Fruit fly (Drosophila melanogaster): Measurements from ENCODE around the gene dnt.

dnt gene

DNA sequence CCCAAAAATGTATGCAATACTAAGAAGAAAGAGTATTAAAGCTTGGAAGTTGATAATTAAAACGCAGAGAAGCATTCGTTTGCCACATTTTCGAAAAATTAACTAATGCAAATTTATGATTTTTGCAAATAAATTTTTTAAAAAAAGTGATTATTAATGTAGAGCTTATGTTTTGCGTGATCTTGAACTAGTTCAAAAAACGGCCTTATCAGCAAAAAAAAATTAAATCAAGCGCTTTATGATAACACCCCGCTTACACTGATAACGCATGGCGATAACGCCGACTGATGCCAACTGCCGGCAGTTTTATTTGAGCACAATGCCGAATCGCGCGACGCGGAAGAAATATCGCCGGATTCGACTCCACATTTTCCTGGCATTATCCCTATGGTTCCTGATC is 1.0 kb upstream of the dnt start, which contains the start of gene CG13086:
TSS of gene CG13086 (plus strand) at position 301 of the 400 bp plus-strand sequence.
- no peak for TF ChIP-seq kay (GFP tag; ENCODE audit: borderline replicate concordance)
- TF ChIP-seq Crg-1 (GFP tag; optimal IDR thresholded peaks at IDR 0.05): no peak

DNA sequence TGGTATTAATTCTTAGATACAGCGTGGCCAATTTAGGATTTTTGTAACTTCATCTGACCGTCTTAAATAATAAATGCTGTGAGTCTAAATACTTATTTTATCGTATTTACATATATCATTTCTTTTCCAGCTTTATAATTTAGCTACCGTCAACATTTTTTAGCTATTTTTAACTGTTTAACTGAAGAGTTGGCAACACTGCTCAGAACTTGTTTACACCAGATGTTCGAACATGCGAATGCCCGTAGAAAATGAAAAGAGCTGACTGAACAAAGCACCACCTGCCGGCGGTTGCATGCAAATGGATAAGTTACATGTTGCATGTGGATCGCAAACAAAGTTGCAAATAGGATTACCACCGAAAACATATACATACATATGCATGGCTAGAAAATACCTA is 503 bp upstream of the dnt start:
- TF ChIP-seq tj (GFP tag; optimal IDR thresholded peaks at IDR 0.05) (peak; percentile 13), CG5204 (GFP tag; optimal IDR thresholded peaks at IDR 0.05) (peak; percentile 19), cic (GFP tag; optimal IDR thresholded peaks at IDR 0.05) (no peak), bab1 (GFP tag; optimal IDR thresholded peaks at IDR 0.05) (no peak), CG7045 (GFP tag; optimal IDR thresholded peaks at IDR 0.05) (no peak), CG7101 (tag; optimal IDR thresholded peaks at IDR 0.05) (no peak), kay (GFP tag; ENCODE audit: borderline replicate concordance) (no peak), ovo (GFP tag; optimal IDR thresholded peaks at IDR 0.05) (no peak), Hr96 (GFP tag; optimal IDR thresholded peaks at IDR 0.05) (no peak), Clk (GFP tag; optimal IDR thresholded peaks at IDR 0.05) (no peak), toe (GFP tag; optimal IDR thresholded peaks at IDR 0.05) (peak; percentile 30), Crg-1 (GFP tag; optimal IDR thresholded peaks at IDR 0.05) (no peak), CG33017 (tag; optimal IDR thresholded peaks at IDR 0.05) (no peak), pad (GFP tag; optimal IDR thresholded peaks at IDR 0.05) (no peak), CG12768 (GFP tag; optimal IDR thresholded peaks at IDR 0.05) (no peak), CG1620 (GFP tag; optimal IDR thresholded peaks at IDR 0.05) (no peak), cnc (optimal IDR thresholded peaks at IDR 0.05) (no peak), CG11617 (GFP tag; optimal IDR thresholded peaks at IDR 0.05) (no peak), Mnt (GFP tag; optimal IDR thresholded peaks at IDR 0.05) (no peak), CG14711 (tag; optimal IDR thresholded peaks at IDR 0.05) (peak; percentile 64)

DNA sequence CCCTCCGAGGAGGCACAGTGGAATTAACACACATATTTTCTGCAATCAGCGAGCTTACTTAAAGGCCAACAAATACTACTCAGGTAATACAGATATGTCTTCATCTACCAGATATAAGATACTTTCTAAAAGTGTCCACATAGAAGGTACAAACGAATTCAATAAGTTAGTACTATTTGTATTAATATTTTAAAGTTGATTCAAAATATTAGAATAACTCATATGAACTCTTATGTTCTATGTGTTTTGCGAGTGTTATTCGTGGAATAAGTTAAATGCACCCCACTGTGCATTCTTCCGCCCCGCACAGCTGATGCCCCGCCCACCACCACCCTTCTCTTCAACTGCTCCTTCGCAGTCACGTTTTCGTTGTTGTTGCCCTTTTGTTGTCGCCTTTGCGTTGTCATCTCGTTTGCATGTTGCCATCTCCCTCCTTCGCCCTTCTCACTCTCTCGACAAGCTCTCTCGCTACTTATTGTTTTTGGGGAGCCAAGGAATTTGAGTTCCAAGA is 1.3 kb downstream of the dnt start:
- TF ChIP-seq pad (GFP tag; optimal IDR thresholded peaks at IDR 0.05) (no peak), tj (GFP tag; optimal IDR thresholded peaks at IDR 0.05) (peak; percentile 67), CG7045 (GFP tag; optimal IDR thresholded peaks at IDR 0.05) (no peak), CG12768 (GFP tag; optimal IDR thresholded peaks at IDR 0.05) (no peak)

dm6 chr2L:19359802-19360429 is 3.1 kb downstream of the dnt start:
- no peak for TF ChIP-seq Crg-1 (GFP tag; optimal IDR thresholded peaks at IDR 0.05)
- no peak for TF ChIP-seq cnc (optimal IDR thresholded peaks at IDR 0.05)
- no peak for TF ChIP-seq cic (GFP tag; optimal IDR thresholded peaks at IDR 0.05)

dm6 chr2L:19358017-19358471 is 5.0 kb downstream of the dnt start:
- peak; percentile 0 for TF ChIP-seq CG7045 (GFP tag; optimal IDR thresholded peaks at IDR 0.05)
- no peak for TF ChIP-seq CG33017 (tag; optimal IDR thresholded peaks at IDR 0.05)
- TF ChIP-seq Hr96 (GFP tag; optimal IDR thresholded peaks at IDR 0.05): peak; percentile 21
- peak; percentile 42 for TF ChIP-seq ovo (GFP tag; optimal IDR thresholded peaks at IDR 0.05)

- no peak for TF ChIP-seq tj (GFP tag; optimal IDR thresholded peaks at IDR 0.05)
- no peak for TF ChIP-seq CG11617 (GFP tag; optimal IDR thresholded peaks at IDR 0.05)
- TF ChIP-seq CG7101 (tag; optimal IDR thresholded peaks at IDR 0.05): no peak
- no peak for TF ChIP-seq ovo (GFP tag; optimal IDR thresholded peaks at IDR 0.05)
- TF ChIP-seq pad (GFP tag; optimal IDR thresholded peaks at IDR 0.05): no peak
- TF ChIP-seq CG7045 (GFP tag; optimal IDR thresholded peaks at IDR 0.05): no peak
- TF ChIP-seq Hr96 (GFP tag; optimal IDR thresholded peaks at IDR 0.05): no peak
- TF ChIP-seq bab1 (GFP tag; optimal IDR thresholded peaks at IDR 0.05): no peak
- no peak for TF ChIP-seq CG5204 (GFP tag; optimal IDR thresholded peaks at IDR 0.05)
- no peak for TF ChIP-seq CG12768 (GFP tag; optimal IDR thresholded peaks at IDR 0.05)
- no peak for TF ChIP-seq Mnt (GFP tag; optimal IDR thresholded peaks at IDR 0.05)
These were observed 20.3 kb downstream of the dnt start for dm6 chr2L:19342767-19343166.

dm6 chr2L:19342018-19342417 is 21.0 kb downstream of the dnt start:
- TF ChIP-seq cnc (optimal IDR thresholded peaks at IDR 0.05) (no peak), Hr96 (GFP tag; optimal IDR thresholded peaks at IDR 0.05) (no peak), CG14711 (tag; optimal IDR thresholded peaks at IDR 0.05) (no peak), Mnt (GFP tag; optimal IDR thresholded peaks at IDR 0.05) (no peak), kay (GFP tag; ENCODE audit: borderline replicate concordance) (no peak), toe (GFP tag; optimal IDR thresholded peaks at IDR 0.05) (no peak)
